Fruit fly (Drosophila melanogaster) whole organism, prepupa: ENCODE results near the gene Rip11.

Source experiments
- Blimp-1 ChIP-seq: fragments of 200-800 bp; sonication (Bioruptor generic); optimal IDR thresholded peaks from 3 replicates; lab custom pipeline; 2017; ENCODE audit warnings: missing biosample characterization, missing genetic modification characterization, mild to moderate bottlenecking, moderate library complexity, missing genetic modification reagents
- CG11294 ChIP-seq: fragments of 200-800 bp; sonication (Bioruptor generic); IDR thresholded peaks from 2 replicates; pipeline ENCODE4 v1.3.6; 2022; ENCODE audit warnings: missing biosample characterization, missing genetic modification characterization
- CG11762 ChIP-seq: fragments of 200-800 bp; sonication (Bioruptor generic); optimal IDR thresholded peaks from 3 replicates; lab custom pipeline; 2016; ENCODE audit warnings: missing biosample characterization, missing genetic modification characterization; ENCODE audit not compliant: insufficient read depth
- CG15336 ChIP-seq: fragments of 200-800 bp; sonication (Bioruptor generic); IDR thresholded peaks from 2 replicates; pipeline ENCODE4 v1.3.6; 2022; ENCODE audit warnings: missing biosample characterization, missing genetic modification characterization
- CG1621 ChIP-seq: fragments of 200-800 bp; sonication (Bioruptor generic); optimal IDR thresholded peaks from 3 replicates; lab custom pipeline; 2018; ENCODE audit warnings: missing biosample characterization, mild to moderate bottlenecking, missing genetic modification characterization
- CG31627 ChIP-seq: fragments of 200-800 bp; sonication (Bioruptor generic); optimal IDR thresholded peaks from 3 replicates; lab custom pipeline; 2016; ENCODE audit warnings: missing biosample characterization, missing genetic modification characterization
- CG34406 ChIP-seq: fragments of 200-800 bp; sonication (Bioruptor generic); optimal IDR thresholded peaks from 3 replicates; lab custom pipeline; 2016; ENCODE audit warnings: missing biosample characterization, missing genetic modification characterization
- CG4318 ChIP-seq: fragments of 200-800 bp; sonication (Bioruptor generic); optimal IDR thresholded peaks from 3 replicates; lab custom pipeline; 2017; ENCODE audit warnings: missing biosample characterization, mild to moderate bottlenecking, missing genetic modification characterization
- CG6163 ChIP-seq: fragments of 200-800 bp; sonication (Bioruptor generic); IDR thresholded peaks from 3 replicates; pipeline ENCODE4 v1.3.6; 2022; ENCODE audit warnings: missing biosample characterization, missing genetic modification characterization
- CG6792 ChIP-seq: fragments of 200-800 bp; sonication (Bioruptor generic); optimal IDR thresholded peaks from 3 replicates; lab custom pipeline; 2016; ENCODE audit warnings: missing biosample characterization, missing genetic modification characterization
- CG6854 ChIP-seq: fragments of 200-800 bp; sonication (Bioruptor generic); optimal IDR thresholded peaks from 2 replicates; lab custom pipeline; 2017; ENCODE audit warnings: missing biosample characterization, mild to moderate bottlenecking, missing genetic modification characterization
- CG7368 ChIP-seq: fragments of 200-800 bp; sonication (Bioruptor generic); optimal IDR thresholded peaks from 3 replicates; lab custom pipeline; 2016; ENCODE audit warnings: missing biosample characterization, missing genetic modification characterization
- CG8319 ChIP-seq: fragments of 200-800 bp; sonication (Bioruptor generic); optimal IDR thresholded peaks from 3 replicates; lab custom pipeline; 2016; ENCODE audit warnings: missing biosample characterization, missing genetic modification characterization
- CG8632 ChIP-seq: fragments of 200-800 bp; sonication (Bioruptor generic); optimal IDR thresholded peaks from 3 replicates; lab custom pipeline; 2016; ENCODE audit warnings: missing biosample characterization, missing genetic modification characterization
- Eip78C ChIP-seq: fragments of 200-800 bp; sonication (Bioruptor generic); peaks from one replicate; lab custom pipeline; 2016; ENCODE audit warnings: missing biosample characterization, missing genetic modification characterization
- Eip93F ChIP-seq: fragments of 200-800 bp; sonication (Bioruptor generic); optimal IDR thresholded peaks from 2 replicates; lab custom pipeline; 2016; ENCODE audit warnings: missing biosample characterization, mild to moderate bottlenecking, missing genetic modification characterization
- Ets21C ChIP-seq: fragments of 200-800 bp; sonication (Bioruptor generic); optimal IDR thresholded peaks from 3 replicates; lab custom pipeline; 2016; ENCODE audit warnings: missing biosample characterization, missing genetic modification characterization
- Ets96B ChIP-seq: fragments of 200-800 bp; optimal IDR thresholded peaks from 2 replicates; lab custom pipeline; 2019; ENCODE audit warnings: missing biosample characterization, mild to moderate bottlenecking, missing genetic modification characterization, moderate library complexity
- Hr39 ChIP-seq: fragments of 200-800 bp; sonication (Bioruptor generic); optimal IDR thresholded peaks from 2 replicates; lab custom pipeline; 2016; ENCODE audit warnings: missing biosample characterization, missing genetic modification characterization
- Hr4 ChIP-seq: fragments of 200-800 bp; sonication (Bioruptor generic); optimal IDR thresholded peaks from 3 replicates; lab custom pipeline; 2016; ENCODE audit warnings: missing biosample characterization, missing genetic modification characterization
- Lpt ChIP-seq: fragments of 200-800 bp; sonication (Bioruptor generic); optimal IDR thresholded peaks from 3 replicates; lab custom pipeline; 2016; ENCODE audit warnings: missing biosample characterization, missing genetic modification characterization
- Met ChIP-seq: fragments of 200-800 bp; sonication (Bioruptor generic); optimal IDR thresholded peaks from 3 replicates; lab custom pipeline; 2016; ENCODE audit warnings: missing biosample characterization, missing genetic modification characterization
- Smox ChIP-seq: fragments of 200-800 bp; sonication (Bioruptor generic); optimal IDR thresholded peaks from 3 replicates; lab custom pipeline; 2016; ENCODE audit warnings: missing biosample characterization, missing genetic modification characterization
- Sox14 ChIP-seq: fragments of 200-800 bp; sonication (Bioruptor generic); optimal IDR thresholded peaks from 3 replicates; lab custom pipeline; 2016; ENCODE audit warnings: missing biosample characterization, missing genetic modification characterization
- Sox15 ChIP-seq: fragments of 200-800 bp; sonication (Bioruptor generic); optimal IDR thresholded peaks from 3 replicates; lab custom pipeline; 2016; ENCODE audit warnings: missing biosample characterization, missing genetic modification characterization
- achi ChIP-seq: fragments of 200-800 bp; sonication (Bioruptor generic); optimal IDR thresholded peaks from 3 replicates; lab custom pipeline; 2016; ENCODE audit warnings: missing biosample characterization, missing genetic modification characterization
- acj6 ChIP-seq: fragments of 200-800 bp; sonication (Bioruptor generic); optimal IDR thresholded peaks from 3 replicates; lab custom pipeline; 2016; ENCODE audit warnings: missing biosample characterization, missing genetic modification characterization
- dsx ChIP-seq: fragments of 200-800 bp; optimal IDR thresholded peaks from 3 replicates; lab custom pipeline; 2019; ENCODE audit warnings: missing biosample characterization, mild to moderate bottlenecking, missing genetic modification characterization, moderate library complexity; ENCODE audit not compliant: poor library complexity, severe bottlenecking
- eg ChIP-seq: fragments of 200-800 bp; sonication (Bioruptor generic); IDR thresholded peaks from 3 replicates; pipeline ENCODE4 v1.3.6; 2022; ENCODE audit warnings: missing biosample characterization, missing genetic modification characterization
- fd85E ChIP-seq: fragments of 200-800 bp; sonication (Bioruptor generic); optimal IDR thresholded peaks from 3 replicates; lab custom pipeline; 2016; ENCODE audit warnings: missing biosample characterization, missing genetic modification characterization
- fkh ChIP-seq: fragments of 200-800 bp; sonication (Bioruptor generic); optimal IDR thresholded peaks from 3 replicates; lab custom pipeline; 2017; ENCODE audit warnings: missing biosample characterization, mild to moderate bottlenecking, missing genetic modification characterization, moderate library complexity
- lz ChIP-seq: fragments of 200-800 bp; sonication (Bioruptor generic); optimal IDR thresholded peaks from 3 replicates; lab custom pipeline; 2016; ENCODE audit warnings: missing biosample characterization, missing genetic modification characterization
- salr ChIP-seq, 2 experiments: fragments of 200-800 bp; sonication (Bioruptor generic); optimal IDR thresholded peaks; 3 replicates each; lab custom pipeline; 2016 to 2018; ENCODE audit warnings: missing biosample characterization in 2 of 2, missing genetic modification characterization in 2 of 2, mild to moderate bottlenecking in 1 of 2
- spab ChIP-seq: fragments of 200-800 bp; sonication (Bioruptor generic); optimal IDR thresholded peaks from 2 replicates; lab custom pipeline; 2017; ENCODE audit warnings: missing biosample characterization, mild to moderate bottlenecking, missing genetic modification characterization, missing genetic modification reagents
- ss ChIP-seq, 2 experiments: fragments of 200-800 bp; sonication (Bioruptor generic); optimal IDR thresholded peaks; 2 replicates in 1 of 2; 3 replicates in 1 of 2; lab custom pipeline; 2017 to 2018; ENCODE audit warnings: mild to moderate bottlenecking in 2 of 2, missing biosample characterization in 2 of 2, missing genetic modification characterization in 2 of 2, moderate library complexity in 1 of 2
- svp ChIP-seq: fragments of 200-800 bp; sonication (Bioruptor generic); peaks from one replicate; lab custom pipeline; 2016; ENCODE audit warnings: missing biosample characterization, missing genetic modification characterization
- vri ChIP-seq: fragments of 200-800 bp; sonication (Bioruptor generic); optimal IDR thresholded peaks from 3 replicates; lab custom pipeline; 2016; ENCODE audit warnings: missing biosample characterization, mild to moderate bottlenecking, missing genetic modification characterization

Rip11 gene

dm6 chrX:18657502-18657947 lies 10.1 kb upstream of the Rip11 start, which contains the start of gene fu (continued):
- TF ChIP-seq CG8632 (GFP tag; lab: Kevin White, UChicago) (no peak), Eip93F (GFP tag; lab: Kevin White, UChicago) (no peak), Sox15 (GFP tag; lab: Kevin White, UChicago) (no peak), CG11762 (no peak), CG31627 (GFP tag; lab: Kevin White, UChicago) (no peak), spab (GFP tag; lab: Kevin White, UChicago) (no peak)

- TF ChIP-seq eg (GFP tag; lab: Robert Waterston, UW) (0 out of 3 replicates have a peak, but pooled peaks have one; percentile 14), fd85E (GFP tag; lab: Kevin White, UChicago) (no peak), CG1621 (tag; lab: Kevin White, UChicago) (peak; percentile 17), achi (GFP tag; lab: Kevin White, UChicago) (no peak), CG8319 (GFP tag; lab: Kevin White, UChicago) (no peak), CG11762 (no peak), CG6854 (GFP tag; lab: Kevin White, UChicago) (no peak), CG4318 (no peak), Lpt (GFP tag; lab: Kevin White, UChicago) (no peak), vri (GFP tag; lab: Kevin White, UChicago) (no peak)
These were observed 9.6 kb upstream of the Rip11 start, which contains the start of gene CG6659 for dm6 chrX:18657012-18657411. TSS of gene CG6659 (minus strand) at chrX:18657286.

DNA sequence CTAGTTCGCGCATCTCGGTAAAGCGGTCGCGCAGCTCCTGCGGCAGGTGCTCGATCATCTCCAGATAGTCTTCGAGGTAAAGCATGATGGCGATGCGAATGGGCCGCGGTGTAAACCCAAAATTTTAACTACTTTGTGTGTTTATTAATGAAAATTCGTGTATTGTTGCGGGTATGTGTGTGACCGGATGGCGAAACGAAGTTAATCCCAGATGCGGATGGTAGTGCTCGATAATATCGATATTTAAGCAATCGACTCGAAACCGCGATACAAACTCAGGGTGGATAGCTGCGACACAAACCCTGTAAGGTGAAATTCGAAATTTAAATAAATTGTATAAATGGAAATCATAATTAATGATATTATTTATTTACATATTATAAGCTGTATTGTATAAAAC lies 5.4 kb upstream of the Rip11 start, which contains the start of gene Ing3:
Ing3 (minus strand) TSS at position 213 of the 400 bp plus-strand sequence.
- peak; percentile 35 for TF ChIP-seq dsx (GFP tag; lab: Kevin White, UChicago)
- TF ChIP-seq acj6 (GFP tag; lab: Kevin White, UChicago) = no peak
- TF ChIP-seq Hr4 (GFP tag; lab: Kevin White, UChicago) = no peak

dm6 chrX:18650252-18650651 lies 2.8 kb upstream of the Rip11 start, which contains the start of gene Hou:
TSS of gene Hou (minus strand) at chrX:18650444.
- TF ChIP-seq Sox14 (GFP tag; lab: Kevin White, UChicago) = peak; percentile 33
- peak; percentile 19 for TF ChIP-seq dsx (GFP tag; lab: Kevin White, UChicago)
- no peak for TF ChIP-seq CG6792 (GFP tag; lab: Kevin White, UChicago)

dm6 chrX:18647961-18648360 lies 513 bp upstream of the Rip11 start, which contains the start of gene Nup35:
TSS of gene Nup35 (plus strand) at chrX:18648182.
- TF ChIP-seq svp (peak; percentile 18), Eip78C (GFP tag; lab: Kevin White, UChicago) (peak; percentile 12), CG11294 (GFP tag; lab: Robert Waterston, UW) (no peak)

- TF ChIP-seq spab (GFP tag; lab: Kevin White, UChicago) (peak; percentile 43), CG6792 (GFP tag; lab: Kevin White, UChicago) (peak; percentile 72), CG11294 (GFP tag; lab: Robert Waterston, UW) (no peak), CG15336 (GFP tag; lab: Robert Waterston, UW) (peak; percentile 79), Lpt (GFP tag; lab: Kevin White, UChicago) (peak; percentile 44), svp (peak; percentile 81), eg (GFP tag; lab: Robert Waterston, UW) (peak; percentile 69), fd85E (GFP tag; lab: Kevin White, UChicago) (no peak), vri (GFP tag; lab: Kevin White, UChicago) (peak; percentile 69), Blimp-1 (GFP tag; lab: Kevin White, UChicago) (peak; percentile 31), lz (GFP tag; lab: Kevin White, UChicago) (peak; percentile 76), Eip78C (GFP tag; lab: Kevin White, UChicago) (peak; percentile 87), Ets96B (peak; percentile 54), CG34406 (GFP tag; lab: Kevin White, UChicago) (peak; percentile 64), CG4318 (peak; percentile 49), CG6163 (peak; percentile 72; the same call in 2 of the 3 replicates), CG6854 (GFP tag; lab: Kevin White, UChicago) (peak; percentile 20), ss (GFP tag; optimal IDR thresholded peaks at IDR 0.05; lab: Kevin White, UChicago) (peak; percentile 25 to 42), Hr39 (GFP tag; lab: Kevin White, UChicago) (peak; percentile 75), Ets21C (GFP tag; lab: Kevin White, UChicago) (peak; percentile 60), achi (GFP tag; lab: Kevin White, UChicago) (peak; percentile 75), CG7368 (GFP tag; lab: Kevin White, UChicago) (peak; percentile 37), fkh (GFP tag; lab: Kevin White, UChicago) (peak; percentile 86), Sox15 (GFP tag; lab: Kevin White, UChicago) (peak; percentile 50), salr (GFP tag; optimal IDR thresholded peaks at IDR 0.05; lab: Kevin White, UChicago) (peak in 1 of 2 experiments; percentile 71), Met (GFP tag; lab: Kevin White, UChicago) (peak; percentile 80), Smox (GFP tag; lab: Kevin White, UChicago) (peak; percentile 80), CG8319 (GFP tag; lab: Kevin White, UChicago) (peak; percentile 53), Sox14 (GFP tag; lab: Kevin White, UChicago) (peak; percentile 62)
These were observed 1.7 kb downstream of the Rip11 start for dm6 chrX:18645720-18646213.
